Worm (Caenorhabditis elegans) whole organism, late embryonic: ENCODE measurements around the gene sec-6.

ENCODE experiments used
- dmd-4 ChIP-seq: sonication (generic microtip); optimal IDR thresholded peaks from 2 replicates; lab custom pipeline; 2016; ENCODE audit warnings: borderline replicate concordance, missing genetic modification characterization, missing compliant biosample characterization
- pqm-1 ChIP-seq: sonication (generic microtip); optimal IDR thresholded peaks from 2 replicates; lab custom pipeline; 2016; ENCODE audit warnings: missing genetic modification characterization, missing compliant biosample characterization
- unc-86 ChIP-seq: sonication (generic microtip); optimal IDR thresholded peaks from 2 replicates; lab custom pipeline; 2016; ENCODE audit warnings: missing genetic modification characterization, missing compliant biosample characterization

DNA sequence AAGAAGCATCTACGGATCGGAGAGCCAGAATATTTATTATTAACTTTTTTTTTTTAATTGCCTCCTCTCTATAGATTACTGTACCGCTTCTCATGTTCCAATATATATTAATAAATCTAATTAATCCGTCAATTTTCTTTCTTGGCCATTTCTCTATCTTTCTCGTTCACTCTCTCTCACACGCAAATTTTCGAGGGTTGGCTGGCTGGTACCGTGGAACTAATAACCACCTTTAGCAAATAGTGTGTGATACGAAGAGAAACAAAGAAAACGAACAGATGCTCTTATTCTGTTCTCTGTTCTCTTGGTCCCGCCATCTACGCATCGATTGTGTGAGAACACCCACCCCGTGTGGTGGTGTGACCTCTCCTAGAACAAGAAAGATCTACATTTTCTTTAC is 59.0 kb downstream of the sec-6 start:
- TF ChIP-seq pqm-1 (tag; lab: Kevin White, UChicago) (no peak), unc-86 (tag; lab: Kevin White, UChicago) (no peak), dmd-4 (tag; lab: Kevin White, UChicago) (no peak)
